Worm (Caenorhabditis elegans) whole organism, mixed stage, embryonic: ENCODE data around the gene srt-22.
A peak's percentile ranks its signal among the peaks of the same experiment; 100 is the strongest.

Experiments used
- M03D4.4 ChIP-seq: sonication (generic microtip); optimal IDR thresholded peaks from 2 replicates; lab custom pipeline; 2017; ENCODE audit warnings: mild to moderate bottlenecking, missing genetic modification characterization, missing compliant biosample characterization
- bed-3 ChIP-seq: fragments of 200-800 bp; sonication (Bioruptor generic); optimal IDR thresholded peaks from 3 replicates; lab custom pipeline; 2018; ENCODE audit warnings: mild to moderate bottlenecking, missing genetic modification characterization, moderate library complexity, missing compliant biosample characterization
- blmp-1 ChIP-seq: fragments of 150-350 bp; optimal IDR thresholded peaks from 2 replicates; lab custom pipeline; 2014; ENCODE audit warnings: missing biosample characterization, missing genetic modification characterization
- ceh-43 ChIP-seq: fragments of 200-800 bp; sonication (Bioruptor generic); optimal IDR thresholded peaks from 2 replicates; lab custom pipeline; 2018; ENCODE audit warnings: mild to moderate bottlenecking, missing genetic modification characterization, moderate library complexity, missing compliant biosample characterization
- ces-1 ChIP-seq: fragments of 150-350 bp; optimal IDR thresholded peaks from 2 replicates; lab custom pipeline; 2014; ENCODE audit warnings: missing biosample characterization, missing genetic modification reagents, missing genetic modification characterization
- drap-1 ChIP-seq: fragments of 200-800 bp; sonication (Bioruptor generic); optimal IDR thresholded peaks from 3 replicates; lab custom pipeline; 2018; ENCODE audit warnings: mild to moderate bottlenecking, missing genetic modification characterization, missing compliant biosample characterization
- elt-1 ChIP-seq: sonication (generic microtip); optimal IDR thresholded peaks from 2 replicates; lab custom pipeline; 2017; ENCODE audit warnings: missing genetic modification characterization, mild to moderate bottlenecking, missing compliant biosample characterization, antibody characterized with exemption, moderate library complexity, borderline replicate concordance; ENCODE audit not compliant: insufficient read depth
- elt-3 ChIP-seq: fragments of 150-350 bp; optimal IDR thresholded peaks from 2 replicates; lab custom pipeline; 2014; ENCODE audit warnings: missing biosample characterization, missing genetic modification characterization
- flh-1 ChIP-seq: fragments of 200-800 bp; sonication (Bioruptor generic); optimal IDR thresholded peaks from 2 replicates; lab custom pipeline; 2018; ENCODE audit warnings: mild to moderate bottlenecking, missing genetic modification characterization, moderate library complexity, missing compliant biosample characterization
- ham-2 ChIP-seq: fragments of 200-800 bp; sonication (Bioruptor generic); optimal IDR thresholded peaks from 2 replicates; lab custom pipeline; 2018; ENCODE audit warnings: mild to moderate bottlenecking, missing genetic modification characterization, missing compliant biosample characterization
- hlh-1 ChIP-seq: fragments of 150-350 bp; optimal IDR thresholded peaks from 2 replicates; lab custom pipeline; 2014; ENCODE audit warnings: missing biosample characterization, missing genetic modification reagents, missing genetic modification characterization
- lin-13 ChIP-seq: fragments of 150-350 bp; optimal IDR thresholded peaks from 2 replicates; lab custom pipeline; 2014; ENCODE audit warnings: missing biosample characterization, missing genetic modification characterization
- lin-32 ChIP-seq: fragments of 200-800 bp; sonication (Bioruptor generic); optimal IDR thresholded peaks from 2 replicates; lab custom pipeline; 2018; ENCODE audit warnings: mild to moderate bottlenecking, missing genetic modification characterization, missing compliant biosample characterization
- mab-5 ChIP-seq: fragments of 150-350 bp; optimal IDR thresholded peaks from 2 replicates; lab custom pipeline; 2014; ENCODE audit warnings: missing biosample characterization, missing genetic modification characterization
- mep-1 ChIP-seq: fragments of 150-350 bp; optimal IDR thresholded peaks from 2 replicates; lab custom pipeline; 2017; ENCODE audit warnings: missing biosample characterization, missing genetic modification reagents, missing genetic modification characterization, inconsistent platforms
- mls-2 ChIP-seq: sonication (generic microtip); optimal IDR thresholded peaks from 2 replicates; lab custom pipeline; 2016; ENCODE audit warnings: mild to moderate bottlenecking, missing genetic modification characterization, moderate library complexity, missing compliant biosample characterization
- nhr-12 ChIP-seq: fragments of 150-350 bp; optimal IDR thresholded peaks from 2 replicates; lab custom pipeline; 2014; ENCODE audit warnings: missing biosample characterization, missing genetic modification characterization
- nhr-28 ChIP-seq: fragments of 150-350 bp; optimal IDR thresholded peaks from 2 replicates; lab custom pipeline; 2014; ENCODE audit warnings: missing biosample characterization, missing genetic modification characterization
- nhr-76 ChIP-seq: sonication (generic microtip); optimal IDR thresholded peaks from 2 replicates; lab custom pipeline; 2017; ENCODE audit warnings: missing biosample characterization, missing genetic modification characterization
- pha-4 ChIP-seq: fragments of 150-350 bp; optimal IDR thresholded peaks from 2 replicates; lab custom pipeline; 2018; ENCODE audit warnings: missing biosample characterization, missing genetic modification reagents, missing genetic modification characterization
- sptf-1 ChIP-seq: sonication (generic microtip); optimal IDR thresholded peaks from 2 replicates; lab custom pipeline; 2017; ENCODE audit warnings: mild to moderate bottlenecking, missing genetic modification characterization, moderate library complexity, missing compliant biosample characterization
- unc-120 ChIP-seq: sonication (generic microtip); optimal IDR thresholded peaks from 2 replicates; lab custom pipeline; 2017; ENCODE audit warnings: missing genetic modification characterization, missing compliant biosample characterization; ENCODE audit not compliant: poor library complexity, severe bottlenecking
- unc-62 ChIP-seq: fragments of 150-350 bp; optimal IDR thresholded peaks from 2 replicates; lab custom pipeline; 2014; ENCODE audit warnings: missing biosample characterization, missing genetic modification reagents, missing genetic modification characterization
- ztf-11 ChIP-seq: fragments of 150-350 bp; optimal IDR thresholded peaks from 2 replicates; lab custom pipeline; 2014; ENCODE audit warnings: missing biosample characterization, missing genetic modification characterization

The srt-22 gene

DNA sequence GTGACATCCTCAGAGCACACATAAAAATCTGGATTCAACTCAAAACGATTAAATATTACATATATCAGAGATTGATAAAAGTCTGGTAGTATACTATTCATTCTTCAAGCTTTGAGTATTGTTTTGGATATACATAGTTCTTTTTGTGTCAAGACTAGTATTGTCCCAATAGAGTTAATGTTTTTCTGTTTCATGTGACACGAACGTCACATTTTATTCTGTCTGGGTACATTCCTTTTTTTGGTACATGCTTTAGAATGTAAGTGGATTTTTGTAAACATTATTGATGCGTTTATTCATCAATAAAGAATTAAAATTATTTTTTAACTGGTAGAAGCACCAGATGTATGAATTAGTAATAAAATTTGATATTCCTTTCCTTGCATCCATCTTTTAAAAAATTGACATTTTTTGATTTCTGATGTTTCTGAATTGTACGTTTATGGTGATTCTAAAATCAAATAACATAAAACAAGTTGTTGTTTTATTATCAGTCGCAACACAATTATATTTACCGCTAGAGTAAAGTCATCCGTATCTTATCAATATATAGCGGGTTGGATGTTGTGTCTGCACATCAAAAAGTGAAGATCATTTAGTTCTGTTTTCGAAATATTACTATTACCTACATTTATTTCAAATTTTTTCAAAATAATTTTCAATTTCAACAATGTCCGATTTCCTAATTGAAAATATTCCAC is at the start of gene srt-22, which contains the start of gene nhr-246:
srt-22 (minus strand) TSS at position 101 of the 701 bp plus-strand sequence.
nhr-246 (plus strand) TSS at position 651 of the 701 bp plus-strand sequence.
- no peak for TF ChIP-seq unc-62

DNA sequence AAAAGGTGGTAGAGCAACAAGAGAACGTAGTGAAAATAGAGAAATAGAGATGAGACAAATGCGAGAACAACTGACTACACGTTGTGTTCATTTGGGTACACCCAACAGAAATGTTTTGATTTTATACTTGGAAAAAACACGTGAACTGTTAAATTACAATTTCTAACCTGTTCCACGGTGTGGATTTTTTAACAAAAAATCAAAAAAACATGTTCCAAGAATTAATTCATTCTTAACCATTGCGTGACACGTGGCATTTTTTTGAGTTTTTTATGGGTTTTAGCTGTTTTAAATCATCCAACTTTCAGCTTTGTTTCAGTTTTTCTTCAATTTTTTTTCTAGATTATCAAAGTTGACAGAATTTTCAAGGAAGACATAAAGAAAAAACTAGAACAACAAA is 45.7 kb upstream of the srt-22 start, which contains the start of gene ech-1.1:
ech-1.1 (minus strand) TSS at position 101 of the 400 bp plus-strand sequence.
- peak; percentile 32 for TF ChIP-seq hlh-1

DNA sequence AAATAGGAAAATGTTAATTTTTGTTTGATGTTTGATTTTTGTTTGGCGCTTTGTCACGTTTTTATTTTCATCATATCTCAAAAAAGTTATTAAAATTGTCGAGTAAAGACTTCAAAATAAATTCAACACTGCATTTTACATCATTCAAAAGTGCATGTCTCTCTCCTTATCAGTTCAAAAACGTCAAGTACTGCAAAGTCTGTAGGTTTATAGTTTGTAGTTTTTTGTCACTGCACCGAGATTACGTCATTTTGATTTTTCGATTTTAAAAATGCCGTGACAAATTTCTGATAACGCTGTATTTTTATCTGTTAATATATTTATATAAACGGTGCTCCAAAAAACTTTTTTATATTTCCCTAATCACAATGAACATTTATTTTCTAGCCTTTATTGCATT is 38.9 kb upstream of the srt-22 start, which contains the start of gene C29F3.7:
C29F3.7 (plus strand) TSS at position 254 of the 400 bp plus-strand sequence.
- TF ChIP-seq elt-3 (no peak), nhr-76 (tag; lab: Kevin White, UChicago) (no peak)
- TF ChIP-seq, all 35 proteins: peak for 0

DNA sequence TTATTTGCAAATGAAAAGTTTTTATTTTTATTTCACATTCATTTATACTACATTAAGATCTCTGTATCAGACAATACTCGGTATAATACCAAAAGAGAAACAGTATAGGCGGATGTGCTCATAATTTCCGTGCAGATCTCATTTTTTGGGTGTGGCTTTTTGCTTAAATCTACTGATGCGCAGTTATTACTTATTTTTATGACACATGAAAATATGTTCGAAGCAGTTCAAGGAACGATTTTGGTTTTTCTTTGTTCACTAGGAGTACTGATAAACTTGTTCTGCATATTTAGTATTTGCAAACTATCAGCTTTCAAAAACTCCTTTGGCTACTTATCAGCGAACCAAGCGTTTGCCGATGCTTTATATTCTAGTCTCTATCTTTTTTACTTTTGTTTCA is 36.6 kb upstream of the srt-22 start, which contains the start of gene srx-58:
srx-58 (plus strand) TSS at position 301 of the 400 bp plus-strand sequence.
- TF ChIP-seq drap-1 (GFP tag; lab: Kevin White, UChicago) = no peak
- no peak for TF ChIP-seq nhr-12 (tag; lab: Kevin White, UChicago)
- TF ChIP-seq mls-2 = no peak
- TF ChIP-seq ztf-11 (tag; lab: Kevin White, UChicago) = no peak
- TF ChIP-seq lin-32 = no peak
- no peak for TF ChIP-seq pha-4
- no peak for TF ChIP-seq ces-1 (GFP tag; lab: Kevin White, UChicago)
- no peak for TF ChIP-seq blmp-1 (tag; lab: Kevin White, UChicago)
- no peak for TF ChIP-seq M03D4.4
- no peak for TF ChIP-seq lin-13 (tag; lab: Kevin White, UChicago)
- no peak for TF ChIP-seq unc-120 (tag; lab: Kevin White, UChicago)
- no peak for TF ChIP-seq mep-1
- no peak for TF ChIP-seq nhr-76 (tag; lab: Kevin White, UChicago)
- no peak for TF ChIP-seq elt-1 (tag; lab: Kevin White, UChicago)
- no peak for TF ChIP-seq mab-5 (tag; lab: Kevin White, UChicago)
- no peak for TF ChIP-seq ceh-43 (GFP tag; lab: Kevin White, UChicago)
- TF ChIP-seq elt-3 = no peak
- TF ChIP-seq hlh-1 = no peak
- no peak for TF ChIP-seq unc-62
- TF ChIP-seq bed-3 (GFP tag; lab: Kevin White, UChicago) = no peak

DNA sequence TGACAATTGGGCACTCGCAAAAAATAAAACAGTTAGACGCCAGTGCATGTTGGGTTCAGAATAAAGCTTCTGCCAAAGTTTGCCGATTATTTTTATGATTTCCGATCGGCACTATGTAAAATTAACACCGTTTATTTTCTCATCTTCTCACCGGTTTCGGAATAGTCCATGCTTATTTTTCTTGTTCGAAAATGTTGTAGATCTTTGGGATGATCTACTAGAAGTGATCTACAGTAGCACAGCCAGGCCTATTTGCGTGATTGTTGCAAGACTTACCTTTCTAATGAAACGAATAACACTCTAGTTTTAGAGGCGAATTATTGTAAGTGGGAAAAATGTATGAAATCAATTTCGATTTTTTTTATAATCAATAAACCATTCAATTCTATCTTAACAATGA is 34.9 kb upstream of the srt-22 start, which contains the start of gene clec-231:
clec-231 (minus strand) TSS at position 101 of the 400 bp plus-strand sequence.
- no peak for TF ChIP-seq nhr-28 (tag; lab: Kevin White, UChicago)
- no peak for TF ChIP-seq lin-13 (tag; lab: Kevin White, UChicago)
- TF ChIP-seq unc-62 = no peak
- TF ChIP-seq elt-1 (tag; lab: Kevin White, UChicago) = no peak
- no peak for TF ChIP-seq ztf-11 (tag; lab: Kevin White, UChicago)

DNA sequence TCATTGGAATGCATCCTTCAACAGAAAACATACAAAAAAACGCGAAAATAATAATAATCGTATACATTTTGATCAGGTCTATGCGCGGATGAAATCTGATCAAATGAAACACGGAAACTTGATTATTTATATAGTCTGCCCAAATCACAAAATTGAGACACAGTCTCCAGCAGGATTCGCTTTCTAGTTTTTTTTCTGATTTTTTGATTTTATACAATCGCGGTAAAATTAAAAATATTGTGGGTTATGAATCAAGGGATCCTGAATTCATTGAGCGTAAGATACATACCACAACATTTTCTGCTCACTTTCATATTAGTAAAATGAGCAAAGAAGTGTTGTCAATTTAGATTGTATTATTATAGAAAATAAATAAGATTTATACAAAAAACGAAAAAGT is 33.3 kb upstream of the srt-22 start, which contains the start of gene clec-230:
clec-230 (minus strand) TSS at position 101 of the 400 bp plus-strand sequence.
- TF ChIP-seq flh-1 (GFP tag; lab: Kevin White, UChicago) (no peak), lin-13 (tag; lab: Kevin White, UChicago) (no peak), hlh-1 (no peak), ham-2 (GFP tag; lab: Kevin White, UChicago) (no peak), sptf-1 (no peak), nhr-12 (tag; lab: Kevin White, UChicago) (no peak)

DNA sequence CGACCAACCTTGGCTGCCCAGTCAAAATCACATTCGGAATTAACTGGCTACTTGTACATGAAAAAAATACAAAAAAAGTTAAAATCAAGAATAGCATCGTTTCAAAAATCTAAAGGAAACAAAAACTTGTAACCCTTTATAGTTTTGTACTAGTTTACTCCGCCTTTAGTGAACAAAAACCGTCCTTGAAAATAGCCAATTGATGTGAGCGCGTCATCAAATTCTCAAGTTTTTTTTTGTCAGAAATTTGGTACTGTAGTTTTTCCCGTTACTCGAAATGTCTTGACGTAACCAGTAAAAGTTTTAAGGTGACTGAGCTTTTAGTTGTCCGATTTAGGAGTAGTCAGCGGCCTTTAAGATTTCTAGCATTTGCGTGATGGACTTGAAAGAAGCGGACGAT is 31.6 kb upstream of the srt-22 start, which contains the start of gene C29F3.3:
C29F3.3 (minus strand) TSS at position 101 of the 400 bp plus-strand sequence.
- no peak for TF ChIP-seq ztf-11 (tag; lab: Kevin White, UChicago)
- TF ChIP-seq pha-4 = no peak
- no peak for TF ChIP-seq elt-1 (tag; lab: Kevin White, UChicago)
- no peak for TF ChIP-seq bed-3 (GFP tag; lab: Kevin White, UChicago)
